Fruit fly (Drosophila melanogaster): ENCODE results near the gene spir.

spir gene

DNA sequence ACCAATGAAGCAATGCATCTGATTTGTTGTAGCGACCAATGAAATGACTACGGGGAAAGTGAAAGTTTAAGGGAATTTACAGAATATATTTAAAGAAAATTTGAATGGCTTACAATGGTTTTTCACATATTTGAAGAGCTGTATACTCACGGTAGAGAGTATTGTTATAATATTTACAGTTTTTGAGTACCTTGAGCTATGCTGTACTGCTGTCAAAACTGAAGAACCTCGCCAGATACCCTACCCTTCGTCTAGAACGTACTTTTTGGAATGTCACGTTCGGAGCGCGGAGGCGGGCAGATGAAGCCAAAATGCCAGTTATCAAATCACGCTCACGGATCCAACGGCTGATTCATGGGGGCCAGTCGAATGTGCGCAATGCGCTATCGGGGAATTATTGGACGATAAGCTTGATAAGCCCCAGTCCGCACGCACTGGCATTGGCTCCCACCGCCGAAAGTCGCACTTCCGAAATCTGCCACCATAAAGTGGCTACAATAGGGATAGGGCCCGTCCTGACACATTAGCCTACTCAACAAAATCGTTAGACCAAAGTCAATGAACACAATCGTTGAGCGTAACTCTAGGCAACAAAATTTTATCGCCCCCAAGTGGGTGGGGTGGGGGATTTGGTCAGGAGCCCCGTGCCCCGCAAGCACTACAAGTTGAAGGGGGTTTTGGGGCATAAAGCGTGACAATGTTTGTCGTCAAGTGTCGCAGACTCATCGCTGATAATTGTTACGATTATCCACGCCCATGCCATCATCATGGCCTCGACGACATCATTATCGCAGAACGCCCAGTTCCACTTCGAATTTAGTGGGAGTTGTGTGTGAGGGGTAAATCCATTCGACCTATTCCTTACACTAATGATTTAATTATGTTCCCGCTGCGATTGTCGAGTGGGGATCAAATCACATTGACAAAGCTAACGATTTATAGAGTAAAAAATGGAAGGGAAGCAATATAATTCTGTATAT is 46.2 kb upstream of the spir start (continued):
- TF ChIP-seq CG18764 (GFP tag; optimal IDR thresholded peaks at IDR 0.05) (no peak), dysf (GFP tag; IDR thresholded peaks at IDR 0.05) (peak; percentile 9; the same call in 1 of the 3 replicates), YL-1 (GFP tag; optimal IDR thresholded peaks at IDR 0.05) (no peak), CG33213 (GFP tag; optimal IDR thresholded peaks at IDR 0.05) (no peak), H15 (GFP tag; IDR thresholded peaks at IDR 0.05) (0 out of 3 replicates have a peak, but pooled peaks have one; percentile 15), pzg (GFP tag; optimal IDR thresholded peaks at IDR 0.05) (no peak), CG11696 (GFP tag; IDR thresholded peaks at IDR 0.05) (no peak), CG43689 (GFP tag; IDR thresholded peaks at IDR 0.05) (no peak), CG7357 (GFP tag; IDR thresholded peaks at IDR 0.05) (no peak), Stat92E (GFP tag; optimal IDR thresholded peaks at IDR 0.05) (no peak), grn (GFP tag; optimal IDR thresholded peaks at IDR 0.05) (peak; percentile 50), stc (GFP tag; IDR thresholded peaks at IDR 0.05) (no peak), CG13287 (GFP tag; IDR thresholded peaks at IDR 0.05; ENCODE audit: partially characterized antibody) (no peak), CG14050 (GFP tag; IDR thresholded peaks at IDR 0.05) (no peak), jing (GFP tag; optimal IDR thresholded peaks at IDR 0.05) (no peak), sd (tag; optimal IDR thresholded peaks at IDR 0.05) (peak; percentile 83), Hr78 (GFP tag; optimal IDR thresholded peaks at IDR 0.05) (peak in 1 of 2 experiments; percentile 13), CG7271 (tag; optimal IDR thresholded peaks at IDR 0.05) (no peak), CG3407 (GFP tag; optimal IDR thresholded peaks at IDR 0.05) (no peak), ci (GFP tag; IDR thresholded peaks at IDR 0.05) (no peak), CG15073 (GFP tag; optimal IDR thresholded peaks at IDR 0.05) (no peak), pros (GFP tag; optimal IDR thresholded peaks at IDR 0.05) (no peak), wor (GFP tag; IDR thresholded peaks at IDR 0.05) (no peak), grau (tag; optimal IDR thresholded peaks at IDR 0.05) (peak; percentile 14), CG17612 (GFP tag; IDR thresholded peaks at IDR 0.05) (no peak), CG7786 (GFP tag; optimal IDR thresholded peaks at IDR 0.05) (no peak), Nf-YC (tag; optimal IDR thresholded peaks at IDR 0.05) (peak; percentile 11), lmd (GFP tag; IDR thresholded peaks at IDR 0.05) (no peak), Dref (GFP tag; IDR thresholded peaks at IDR 0.05) (no peak), fd3F (GFP tag; optimal IDR thresholded peaks at IDR 0.05) (no peak), CG6175 (GFP tag; IDR thresholded peaks at IDR 0.05) (no peak), CG10267 (tag; optimal IDR thresholded peaks at IDR 0.05) (no peak), bcd (GFP tag; optimal IDR thresholded peaks at IDR 0.05) (no peak), gt (GFP tag; IDR thresholded peaks at IDR 0.05) (no peak), ftz-f1 (GFP tag; optimal IDR thresholded peaks at IDR 0.05) (peak; percentile 48), CG12104 (GFP tag; optimal IDR thresholded peaks at IDR 0.05) (no peak)

DNA sequence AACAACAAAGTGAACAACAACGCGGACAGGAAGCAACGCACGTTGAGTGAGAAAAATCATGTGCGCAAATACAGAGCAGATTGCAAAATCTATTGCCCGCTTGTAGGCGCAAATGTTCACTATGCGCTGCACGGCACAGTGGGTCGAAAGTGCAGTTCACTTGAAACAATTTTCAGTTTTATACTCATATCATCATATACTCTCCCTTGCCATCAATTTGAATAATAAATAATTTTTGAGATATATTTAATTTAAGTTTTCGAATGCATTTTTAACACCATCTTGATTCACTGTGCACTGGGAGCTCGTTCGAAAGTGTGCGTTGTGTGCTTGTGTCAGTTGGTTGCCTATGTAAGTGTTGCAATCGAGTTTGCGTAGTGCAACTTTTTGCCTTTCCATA is 43.8 kb upstream of the spir start:
- TF ChIP-seq CG10366 (GFP tag; IDR thresholded peaks at IDR 0.05) (peak; percentile 88), HHEX (GFP tag; optimal IDR thresholded peaks at IDR 0.05) (peak; percentile 36), CG11085 (GFP tag; IDR thresholded peaks at IDR 0.05) (peak; percentile 31; the same call in 1 of the 2 replicates), CG7372 (GFP tag; IDR thresholded peaks at IDR 0.05) (peak; percentile 28; the same call in 1 of the 2 replicates), Sox100B (GFP tag; optimal IDR thresholded peaks at IDR 0.05) (peak; percentile 10), CG8359 (GFP tag; optimal IDR thresholded peaks at IDR 0.05; ENCODE audit: borderline replicate concordance) (peak; percentile 53), CG10959 (GFP tag; IDR thresholded peaks at IDR 0.05) (peak; percentile 93), Fer3 (tag; optimal IDR thresholded peaks at IDR 0.05) (peak; percentile 31), BEAF-32 (GFP tag; optimal IDR thresholded peaks at IDR 0.05) (no peak), CG1233 (GFP tag; optimal IDR thresholded peaks at IDR 0.05) (peak; percentile 58), CG2875 (GFP tag; optimal IDR thresholded peaks at IDR 0.05) (peak; percentile 68), D19A (tag; optimal IDR thresholded peaks at IDR 0.05) (peak; percentile 55), CG10654 (GFP tag; optimal IDR thresholded peaks at IDR 0.05) (peak; percentile 39), lbe (GFP tag; optimal IDR thresholded peaks at IDR 0.05) (no peak), CG11696 (GFP tag; IDR thresholded peaks at IDR 0.05) (peak; percentile 56; the same call in 1 of the 2 replicates)

Data from whole organism, embryonic.